Worm (Caenorhabditis elegans): Measurements from ENCODE around the gene K10H10.12.

The K10H10.12 gene

ce11 chrII:14483813-14484212, 22.3 kb downstream of the K10H10.12 start:
- TF ChIP-seq dao-5 (tag; optimal IDR thresholded peaks at IDR 0.05) (no peak), W03F9.2 (tag; optimal IDR thresholded peaks at IDR 0.05) (no peak), him-1 (tag; optimal IDR thresholded peaks at IDR 0.05) (no peak)

ce11 chrII:14480772-14481171, 25.4 kb downstream of the K10H10.12 start:
- TF ChIP-seq W03F9.2 (tag; optimal IDR thresholded peaks at IDR 0.05), result no peak

- TF ChIP-seq W03F9.2 (tag; optimal IDR thresholded peaks at IDR 0.05) (no peak), dao-5 (tag; optimal IDR thresholded peaks at IDR 0.05) (no peak), him-1 (tag; optimal IDR thresholded peaks at IDR 0.05) (no peak)
These were observed 26.4 kb downstream of the K10H10.12 start, which contains the start of gene C13B4.1 for ce11 chrII:14479583-14480245. Gene C13B4.1, minus strand, starts transcription at chrII:14479633.

ce11 chrII:14474700-14475099, 31.4 kb downstream of the K10H10.12 start:
- TF ChIP-seq dao-5 (tag; optimal IDR thresholded peaks at IDR 0.05) (no peak), him-1 (tag; optimal IDR thresholded peaks at IDR 0.05) (no peak), W03F9.2 (tag; optimal IDR thresholded peaks at IDR 0.05) (no peak)

ce11 chrII:14470020-14470419, 36.1 kb downstream of the K10H10.12 start:
- TF ChIP-seq him-1 (tag; optimal IDR thresholded peaks at IDR 0.05) (no peak), W03F9.2 (tag; optimal IDR thresholded peaks at IDR 0.05) (no peak), dao-5 (tag; optimal IDR thresholded peaks at IDR 0.05) (no peak)

- TF ChIP-seq W03F9.2 (tag; optimal IDR thresholded peaks at IDR 0.05), result no peak
- no peak for TF ChIP-seq him-1 (tag; optimal IDR thresholded peaks at IDR 0.05)
- no peak for TF ChIP-seq dao-5 (tag; optimal IDR thresholded peaks at IDR 0.05)
These were observed 50.8 kb downstream of the K10H10.12 start, which contains the start of gene dmsr-6 for ce11 chrII:14455332-14455731. Gene dmsr-6, plus strand, starts transcription at chrII:14455632.

All from whole organism, L4/young adult.